Fruit fly (Drosophila melanogaster) whole organism, adult: ENCODE results near the gene simj.

Experiments used
- CG1620 ChIP-seq: fragments of 200-800 bp; sonication (Bioruptor generic); optimal IDR thresholded peaks from 2 replicates; lab custom pipeline; 2016; ENCODE audit warnings: missing biosample characterization, missing genetic modification characterization
- CG5204 ChIP-seq: fragments of 200-800 bp; sonication (Bioruptor generic); optimal IDR thresholded peaks from 2 replicates; lab custom pipeline; 2016; ENCODE audit warnings: missing biosample characterization, missing genetic modification characterization
- Mnt ChIP-seq: fragments of 200-800 bp; sonication (Bioruptor generic); optimal IDR thresholded peaks from 2 replicates; lab custom pipeline; 2016; ENCODE audit warnings: missing biosample characterization, mild to moderate bottlenecking, missing genetic modification characterization
- cic ChIP-seq: fragments of 200-800 bp; sonication (Bioruptor generic); optimal IDR thresholded peaks from 2 replicates; lab custom pipeline; 2017; ENCODE audit warnings: missing biosample characterization, mild to moderate bottlenecking, missing genetic modification characterization, moderate library complexity

dm6 chr3L:10735095-10735494 is 70.6 kb downstream of the simj start:
- no peak for TF ChIP-seq Mnt (GFP tag; lab: Kevin White, UChicago)
- no peak for TF ChIP-seq CG5204 (GFP tag; lab: Kevin White, UChicago)
- no peak for TF ChIP-seq cic (GFP tag; lab: Kevin White, UChicago)
- TF ChIP-seq CG1620 (GFP tag; lab: Kevin White, UChicago) = no peak
